Worm (Caenorhabditis elegans): Measurements from ENCODE around the gene F55C9.5.

- TF ChIP-seq flt-1 (GFP tag; IDR thresholded peaks at IDR 0.05) (no peak), tab-1 (GFP tag; IDR thresholded peaks at IDR 0.05) (no peak), ztf-23 (GFP tag; IDR thresholded peaks at IDR 0.05) (no peak), T22C8.4 (GFP tag; IDR thresholded peaks at IDR 0.05) (no peak), klf-2 (GFP tag; conservative IDR thresholded peaks at IDR 0.05) (no peak)
Measured at ce11 chrV:19253520-19253919, 39.4 kb downstream of the F55C9.5 start, which contains the start of gene F21D9.4.
